Fruit fly (Drosophila melanogaster): ENCODE measurements around the gene CG11374.

- no peak for TF ChIP-seq CG8478 (optimal IDR thresholded peaks at IDR 0.05)
- no peak for TF ChIP-seq pan (optimal IDR thresholded peaks at IDR 0.05)
- no peak for TF ChIP-seq usp (GFP tag; optimal IDR thresholded peaks at IDR 0.05)
- no peak for TF ChIP-seq EcR (GFP tag; optimal IDR thresholded peaks at IDR 0.05)
- no peak for TF ChIP-seq psq (optimal IDR thresholded peaks at IDR 0.05)
Measured at dm6 chr2L:73760-74388, 2.3 kb upstream of the CG11374 start.
